Fruit fly (Drosophila melanogaster) whole organism, embryonic: Measurements from ENCODE around the gene CG7065.

Experiments
- Asciz ChIP-seq: fragments of 200-800 bp; sonication (Bioruptor generic); optimal IDR thresholded peaks from 2 replicates; lab custom pipeline; 2017; ENCODE audit warnings: missing biosample characterization, mild to moderate bottlenecking, missing genetic modification characterization, missing genetic modification reagents
- CG10543 ChIP-seq: fragments of 200-800 bp; sonication (Bioruptor generic); optimal IDR thresholded peaks from 3 replicates; lab custom pipeline; 2017; ENCODE audit warnings: missing biosample characterization, mild to moderate bottlenecking, missing genetic modification characterization, moderate library complexity
- CG14014 ChIP-seq: fragments of 200-800 bp; sonication (Bioruptor generic); IDR thresholded peaks from 2 replicates; pipeline ENCODE4 v1.3.6; 2022; ENCODE audit warnings: missing biosample characterization, missing genetic modification characterization
- CG15269 ChIP-seq: fragments of 200-800 bp; sonication (Bioruptor generic); optimal IDR thresholded peaks from 2 replicates; lab custom pipeline; 2018; ENCODE audit warnings: missing biosample characterization, mild to moderate bottlenecking, missing genetic modification characterization, moderate library complexity
- CG15479 ChIP-seq: fragments of 200-800 bp; sonication (Bioruptor generic); optimal IDR thresholded peaks from 3 replicates; lab custom pipeline; 2019; ENCODE audit warnings: missing biosample characterization, mild to moderate bottlenecking, missing genetic modification characterization, moderate library complexity
- CG17568 ChIP-seq: fragments of 200-800 bp; sonication (Bioruptor generic); optimal IDR thresholded peaks from 2 replicates; lab custom pipeline; 2018; ENCODE audit warnings: missing biosample characterization, mild to moderate bottlenecking, missing genetic modification characterization, moderate library complexity
- CG18011 ChIP-seq: fragments of 200-800 bp; sonication (Bioruptor generic); optimal IDR thresholded peaks from 2 replicates; lab custom pipeline; 2017; ENCODE audit warnings: missing biosample characterization, missing genetic modification characterization, mild to moderate bottlenecking, moderate library complexity, missing genotype
- CG18764 ChIP-seq: fragments of 200-800 bp; sonication (Bioruptor generic); optimal IDR thresholded peaks from 3 replicates; lab custom pipeline; 2016; ENCODE audit warnings: missing biosample characterization, missing genetic modification characterization
- CG2875 ChIP-seq: fragments of 200-800 bp; sonication (Bioruptor generic); optimal IDR thresholded peaks from 2 replicates; lab custom pipeline; 2017; ENCODE audit warnings: missing biosample characterization, mild to moderate bottlenecking, missing genetic modification characterization, missing genetic modification reagents
- CG3065 ChIP-seq: fragments of 200-800 bp; sonication (Bioruptor generic); optimal IDR thresholded peaks from 2 replicates; lab custom pipeline; 2016; ENCODE audit warnings: missing biosample characterization, missing genetic modification characterization
- CG3847 ChIP-seq: fragments of 200-800 bp; sonication (Bioruptor generic); IDR thresholded peaks from 2 replicates; pipeline ENCODE4 v1.3.6; 2022; ENCODE audit warnings: missing biosample characterization, missing genetic modification characterization
- CG4707 ChIP-seq: fragments of 200-800 bp; sonication (Bioruptor generic); optimal IDR thresholded peaks from 2 replicates; lab custom pipeline; 2018; ENCODE audit warnings: missing biosample characterization, mild to moderate bottlenecking, missing genetic modification characterization, moderate library complexity
- CG6854 ChIP-seq: fragments of 200-800 bp; sonication (Bioruptor generic); optimal IDR thresholded peaks from 3 replicates; lab custom pipeline; 2017; ENCODE audit warnings: missing biosample characterization, mild to moderate bottlenecking, missing genetic modification characterization
- CG7987 ChIP-seq: fragments of 200-800 bp; sonication (Bioruptor generic); optimal IDR thresholded peaks from 2 replicates; lab custom pipeline; 2018; ENCODE audit warnings: missing biosample characterization, mild to moderate bottlenecking, missing genetic modification characterization, moderate library complexity
- CG8281 ChIP-seq: fragments of 200-800 bp; sonication (Bioruptor generic); optimal IDR thresholded peaks from 2 replicates; lab custom pipeline; 2018; ENCODE audit warnings: missing biosample characterization, mild to moderate bottlenecking, missing genetic modification characterization, moderate library complexity
- CG8290 ChIP-seq, 3 experiments: fragments of 200-800 bp; sonication (Bioruptor generic); optimal IDR thresholded peaks; 2 replicates each; lab custom pipeline; 2016 to 2019; ENCODE audit warnings: missing biosample characterization in 3 of 3, missing genetic modification characterization in 3 of 3, mild to moderate bottlenecking in 2 of 3, moderate library complexity in 1 of 3
- CG8359 ChIP-seq: fragments of 200-800 bp; sonication (Bioruptor generic); optimal IDR thresholded peaks from 2 replicates; lab custom pipeline; 2017; ENCODE audit warnings: missing biosample characterization, mild to moderate bottlenecking, missing genetic modification characterization, borderline replicate concordance
- CG8388 ChIP-seq: fragments of 200-800 bp; sonication (Bioruptor generic); optimal IDR thresholded peaks from 2 replicates; lab custom pipeline; 2019; ENCODE audit warnings: missing biosample characterization, mild to moderate bottlenecking, missing genetic modification characterization, moderate library complexity
- CoRest ChIP-seq: fragments of 200-800 bp; sonication (Bioruptor generic); optimal IDR thresholded peaks from 3 replicates; lab custom pipeline; 2018; ENCODE audit warnings: missing biosample characterization, mild to moderate bottlenecking, missing genetic modification characterization, moderate library complexity
- D19B ChIP-seq: fragments of 200-800 bp; sonication (Bioruptor generic); optimal IDR thresholded peaks from 2 replicates; lab custom pipeline; 2017; ENCODE audit warnings: missing biosample characterization, mild to moderate bottlenecking, missing genetic modification characterization
- Doc2 ChIP-seq: fragments of 200-800 bp; sonication (Bioruptor generic); IDR thresholded peaks from 2 replicates; pipeline ENCODE4 v1.3.6; 2022; ENCODE audit warnings: missing biosample characterization, missing genetic modification characterization
- Doc3 ChIP-seq: fragments of 200-800 bp; sonication (Bioruptor generic); IDR thresholded peaks from 3 replicates; pipeline ENCODE4 v1.3.6; 2022; ENCODE audit warnings: missing biosample characterization, missing genetic modification characterization; ENCODE audit not compliant: partially characterized antibody
- E2f2 ChIP-seq: fragments of 200-800 bp; sonication (Bioruptor generic); IDR thresholded peaks from 2 replicates; pipeline ENCODE4 v1.3.6; 2022; ENCODE audit warnings: missing biosample characterization, missing genetic modification characterization
- HmgD ChIP-seq: fragments of 200-800 bp; sonication (Bioruptor generic); optimal IDR thresholded peaks from 3 replicates; lab custom pipeline; 2016; ENCODE audit warnings: missing biosample characterization, missing genetic modification characterization
- Mad ChIP-seq: fragments of 200-800 bp; sonication (Bioruptor generic); optimal IDR thresholded peaks from 2 replicates; lab custom pipeline; 2016; ENCODE audit warnings: missing biosample characterization, missing genetic modification characterization
- Max ChIP-seq: fragments of 200-800 bp; sonication (Bioruptor generic); optimal IDR thresholded peaks from 2 replicates; lab custom pipeline; 2016; ENCODE audit warnings: missing biosample characterization, mild to moderate bottlenecking, missing genetic modification characterization
- Med ChIP-seq: fragments of 200-800 bp; sonication (Bioruptor generic); peaks from one replicate; lab custom pipeline; 2016; ENCODE audit warnings: missing biosample characterization, missing genetic modification characterization, mild to moderate bottlenecking, inconsistent platforms, moderate library complexity
- Nf-YC ChIP-seq: fragments of 200-800 bp; optimal IDR thresholded peaks from 3 replicates; lab custom pipeline; 2019; ENCODE audit warnings: missing biosample characterization, mild to moderate bottlenecking, missing genetic modification characterization, moderate library complexity
- Pdp1 ChIP-seq, 2 experiments: fragments of 200-800 bp; sonication (Bioruptor generic); optimal IDR thresholded peaks; 3 replicates each; lab custom pipeline; 2016; ENCODE audit warnings: missing biosample characterization in 2 of 2, missing genetic modification characterization in 2 of 2, mild to moderate bottlenecking in 1 of 2, moderate library complexity in 1 of 2
- al ChIP-seq: fragments of 200-800 bp; sonication (Bioruptor generic); IDR thresholded peaks from 2 replicates; pipeline ENCODE4 v1.3.6; 2022; ENCODE audit warnings: missing biosample characterization, missing genetic modification characterization
- aop ChIP-seq: fragments of 200-800 bp; sonication (Bioruptor generic); IDR thresholded peaks from 2 replicates; pipeline ENCODE4 v1.3.6; 2022; ENCODE audit warnings: missing biosample characterization, missing genetic modification characterization
- bowl ChIP-seq: fragments of 200-800 bp; sonication (Bioruptor generic); IDR thresholded peaks from 2 replicates; pipeline ENCODE4 v1.3.6; 2022; ENCODE audit warnings: missing biosample characterization, missing genetic modification characterization
- br ChIP-seq: fragments of >200 bp; optimal IDR thresholded peaks from 2 replicates; lab custom pipeline; 2017
- chinmo ChIP-seq: fragments of 200-800 bp; sonication (Bioruptor generic); IDR thresholded peaks from 4 replicates; pipeline ENCODE4 v1.3.6; 2022; ENCODE audit warnings: missing biosample characterization, missing genetic modification characterization; ENCODE audit not compliant: partially characterized antibody
- crol ChIP-seq: fragments of 200-800 bp; sonication (Bioruptor generic); IDR thresholded peaks from 2 replicates; pipeline ENCODE4 v1.3.6; 2022; ENCODE audit warnings: missing biosample characterization, missing genetic modification characterization
- crp ChIP-seq, 2 experiments: fragments of 200-800 bp; sonication (Bioruptor generic); optimal IDR thresholded peaks; 2 replicates in 1 of 2; 3 replicates in 1 of 2; lab custom pipeline; 2017; ENCODE audit warnings: missing biosample characterization in 2 of 2, missing genetic modification characterization in 2 of 2, mild to moderate bottlenecking in 1 of 2, moderate library complexity in 1 of 2
- emc ChIP-seq: fragments of 200-800 bp; sonication (Bioruptor generic); optimal IDR thresholded peaks from 2 replicates; lab custom pipeline; 2016; ENCODE audit warnings: missing biosample characterization, missing genetic modification characterization
- grn ChIP-seq: fragments of 200-800 bp; sonication (Bioruptor generic); optimal IDR thresholded peaks from 3 replicates; lab custom pipeline; 2017; ENCODE audit warnings: missing biosample characterization, missing genetic modification characterization
- hbn ChIP-seq: fragments of 200-800 bp; sonication (Bioruptor generic); IDR thresholded peaks from 2 replicates; pipeline ENCODE4 v1.3.6; 2022; ENCODE audit warnings: missing biosample characterization, missing genetic modification characterization; ENCODE audit not compliant: partially characterized antibody
- hkb ChIP-seq, 2 experiments: fragments of 200-800 bp in 1 of 2; fragments of >200 bp in 1 of 2; sonication (Bioruptor generic) in 1 of 2; IDR thresholded peaks in 1 of 2; optimal IDR thresholded peaks in 1 of 2; 2 replicates each; pipeline versions ENCODE4 v1.3.6 to Lab custom; 2017 to 2022; ENCODE audit warnings: missing biosample characterization in 1 of 2, missing genetic modification characterization in 1 of 2
- ind ChIP-seq: fragments of 200-800 bp; sonication (Bioruptor generic); optimal IDR thresholded peaks from 3 replicates; lab custom pipeline; 2016; ENCODE audit warnings: missing biosample characterization, missing genetic modification characterization
- p53 ChIP-seq: fragments of 200-800 bp; sonication (Bioruptor generic); optimal IDR thresholded peaks from 2 replicates; lab custom pipeline; 2016; ENCODE audit warnings: missing biosample characterization, missing genetic modification characterization
- rib ChIP-seq: fragments of 200-800 bp; sonication (Bioruptor generic); IDR thresholded peaks from 2 replicates; pipeline ENCODE4 v1.3.6; 2022; ENCODE audit warnings: missing biosample characterization, missing genetic modification characterization
- sna ChIP-seq: fragments of 200-800 bp; sonication (Bioruptor generic); IDR thresholded peaks from 2 replicates; pipeline ENCODE4 v1.3.6; 2022; ENCODE audit warnings: missing biosample characterization, missing genetic modification characterization; ENCODE audit not compliant: partially characterized antibody
- trem ChIP-seq: fragments of 200-800 bp; optimal IDR thresholded peaks from 3 replicates; lab custom pipeline; 2019; ENCODE audit warnings: missing biosample characterization, mild to moderate bottlenecking, missing genetic modification characterization, moderate library complexity
- wor ChIP-seq: fragments of 200-800 bp; sonication (Bioruptor generic); IDR thresholded peaks from 2 replicates; pipeline ENCODE4 v1.3.6; 2022; ENCODE audit warnings: missing biosample characterization, missing genetic modification characterization
- zen2 ChIP-seq: fragments of 200-800 bp; sonication (Bioruptor generic); IDR thresholded peaks from 3 replicates; pipeline ENCODE4 v1.3.6; 2022; ENCODE audit warnings: missing biosample characterization, missing genetic modification characterization; ENCODE audit not compliant: partially characterized antibody

CG7065 gene

DNA sequence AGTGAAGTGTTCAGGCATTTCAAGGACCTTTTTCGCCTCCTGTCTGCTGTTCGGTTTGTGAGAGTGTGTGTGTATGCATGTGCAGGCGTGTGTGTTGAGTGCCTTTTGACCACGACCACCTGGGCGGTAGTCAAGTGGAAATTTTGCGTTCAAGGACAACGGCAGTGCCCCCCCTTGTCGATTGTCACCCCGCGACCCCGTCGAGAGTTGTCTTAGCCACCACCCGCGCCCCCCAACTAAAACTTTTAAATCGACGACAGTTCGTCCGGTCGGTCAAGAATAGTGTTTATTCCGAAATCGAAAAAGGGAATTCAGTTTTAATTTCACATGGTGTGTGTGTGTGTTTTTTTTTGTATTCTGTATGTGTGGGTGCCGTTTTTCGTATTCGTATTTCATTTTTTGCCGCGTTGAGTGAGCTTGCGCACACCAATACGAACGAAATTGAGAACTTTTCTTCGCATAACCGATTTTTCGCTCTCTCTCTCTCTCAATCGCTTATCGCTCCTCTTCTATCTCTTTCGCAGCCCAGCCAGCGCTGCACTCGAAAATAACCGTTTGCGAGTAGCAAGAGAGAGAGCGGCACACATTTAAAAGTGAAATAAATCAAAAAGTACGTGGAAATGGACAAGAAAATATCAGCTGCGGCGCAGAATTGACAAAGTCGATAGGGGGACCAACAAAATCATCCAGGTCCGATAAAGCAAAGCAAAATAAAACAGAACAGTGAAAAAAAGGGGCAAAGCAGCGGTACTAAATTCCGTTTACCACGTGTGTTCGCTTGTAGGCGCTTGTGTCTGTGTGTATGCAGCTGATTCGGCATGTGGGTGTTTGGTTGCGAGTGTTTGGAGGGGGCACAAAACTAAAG is 21.6 kb downstream of the CG7065 start (continued):
- TF ChIP-seq CG18764 (GFP tag; lab: Kevin White, UChicago) (no peak), hbn (GFP tag; lab: Robert Waterston, UW) (no peak), aop (GFP tag; lab: Robert Waterston, UW) (no peak), CG8388 (GFP tag; lab: Kevin White, UChicago) (no peak), CG18011 (no peak), HmgD (GFP tag; lab: Kevin White, UChicago) (no peak), br (lab: Kevin White, UChicago) (no peak), CG3847 (GFP tag; lab: Robert Waterston, UW) (no peak), chinmo (peak; percentile 84; the same call in 3 of the 4 replicates), CG17568 (GFP tag; lab: Kevin White, UChicago) (no peak), D19B (GFP tag; lab: Kevin White, UChicago) (no peak), p53 (GFP tag; lab: Kevin White, UChicago) (no peak), crol (GFP tag; lab: Robert Waterston, UW) (peak; percentile 80), bowl (GFP tag; lab: Robert Waterston, UW) (no peak), hkb (optimal IDR thresholded peaks at IDR 0.05; lab: Kevin White, UChicago) (no peak), hkb (GFP tag; IDR thresholded peaks at IDR 0.05; lab: Robert Waterston, UW) (no peak), emc (GFP tag; lab: Kevin White, UChicago) (no peak), rib (no peak), wor (GFP tag; lab: Robert Waterston, UW) (no peak), CG3065 (GFP tag; lab: Kevin White, UChicago) (no peak), CG6854 (GFP tag; lab: Kevin White, UChicago) (no peak), CG4707 (no peak), CG15479 (peak; percentile 9), E2f2 (no peak), Asciz (GFP tag; lab: Kevin White, UChicago) (no peak), CG2875 (GFP tag; lab: Kevin White, UChicago) (no peak), ind (GFP tag; lab: Kevin White, UChicago) (no peak), Doc2 (GFP tag; lab: Robert Waterston, UW) (no peak), CoRest (no peak), Max (GFP tag; lab: Kevin White, UChicago) (peak; percentile 31), sna (GFP tag; lab: Robert Waterston, UW) (no peak), Med (GFP tag; lab: Kevin White, UChicago) (peak; percentile 26), CG15269 (tag; lab: Kevin White, UChicago) (no peak), Mad (no peak), trem (tag; lab: Kevin White, UChicago) (no peak), crp (GFP tag; optimal IDR thresholded peaks at IDR 0.05; lab: Kevin White, UChicago) (peak in 1 of 2 experiments; percentile 22), CG7987 (GFP tag; lab: Kevin White, UChicago) (no peak), CG8281 (tag; lab: Kevin White, UChicago) (no peak), Nf-YC (no peak), CG8290 (GFP tag; optimal IDR thresholded peaks at IDR 0.05; lab: Kevin White, UChicago) (no peak), CG8290 (tag; optimal IDR thresholded peaks at IDR 0.05; lab: Kevin White, UChicago) (no peak), zen2 (GFP tag; lab: Robert Waterston, UW) (no peak), grn (GFP tag; lab: Kevin White, UChicago) (peak; percentile 72), CG8359 (GFP tag; lab: Kevin White, UChicago) (no peak), CG10543 (GFP tag; lab: Kevin White, UChicago) (peak; percentile 13), Pdp1 (GFP tag; optimal IDR thresholded peaks at IDR 0.05; lab: Kevin White, UChicago) (peak in 1 of 2 experiments; percentile 8), al (GFP tag; lab: Robert Waterston, UW) (no peak), Doc3 (GFP tag; lab: Robert Waterston, UW) (no peak), CG14014 (GFP tag; lab: Robert Waterston, UW) (no peak)
